Worm (Caenorhabditis elegans) whole organism, L4 larva: Measurements from ENCODE around the gene pmt-1.

ENCODE experiments used
- dve-1 ChIP-seq: sonication (generic microtip); optimal IDR thresholded peaks from 2 replicates; lab custom pipeline; 2017; ENCODE audit warnings: antibody characterized with exemption, mild to moderate bottlenecking, missing genetic modification characterization, missing compliant biosample characterization; ENCODE audit not compliant: insufficient read depth
- fos-1 ChIP-seq: fragments of 150-350 bp; optimal IDR thresholded peaks from 2 replicates; lab custom pipeline; 2014; ENCODE audit warnings: missing biosample characterization, missing genetic modification characterization
- lin-1 ChIP-seq: fragments of 200-800 bp; sonication (Bioruptor generic); IDR thresholded peaks from 2 replicates; pipeline ENCODE4 v1.3.6; 2022; ENCODE audit warnings: missing genetic modification reagents, missing genetic modification characterization, missing compliant biosample characterization
- unc-62 ChIP-seq, 3 experiments: fragments of 150-350 bp in 1 of 3; sonication (generic microtip); optimal IDR thresholded peaks in 2 of 3; peaks in 1 of 3; 1 replicate in 1 of 3; 2 replicates in 2 of 3; lab custom pipeline; 2014 to 2017; ENCODE audit warnings: missing biosample characterization in 3 of 3, missing genetic modification characterization in 3 of 3, missing genetic modification reagents in 3 of 3, missing genotype in 1 of 3
- zag-1 ChIP-seq: fragments of 150-350 bp; optimal IDR thresholded peaks from 2 replicates; lab custom pipeline; 2014; ENCODE audit warnings: missing biosample characterization, missing genetic modification characterization

ce11 chrII:5324653-5325052, 42.3 kb upstream of the pmt-1 start:
- peak in 1 of 2 experiments; percentile 93 for TF ChIP-seq unc-62 (GFP tag; optimal IDR thresholded peaks at IDR 0.05 in 1 of 2; lab: Kevin White, UChicago)
- no peak for TF ChIP-seq unc-62 (tag; optimal IDR thresholded peaks at IDR 0.05; lab: Kevin White, UChicago)
- TF ChIP-seq fos-1: no peak
- no peak for TF ChIP-seq zag-1
- TF ChIP-seq dve-1 (tag; lab: Kevin White, UChicago): no peak
- TF ChIP-seq lin-1 (GFP tag; lab: Robert Waterston, UW): no peak
